Worm (Caenorhabditis elegans): ENCODE measurements around the gene irld-12.

- TF ChIP-seq mbf-1 (tag; optimal IDR thresholded peaks at IDR 0.05), result no peak
- TF ChIP-seq nhr-77 (tag; optimal IDR thresholded peaks at IDR 0.05), result no peak
- TF ChIP-seq ztf-11 (tag; optimal IDR thresholded peaks at IDR 0.05), result no peak
- TF ChIP-seq lsy-2 (tag; optimal IDR thresholded peaks at IDR 0.05), result no peak
- no peak for TF ChIP-seq ZK546.5 (tag; optimal IDR thresholded peaks at IDR 0.05)
- TF ChIP-seq nhr-237 (tag; optimal IDR thresholded peaks at IDR 0.05), result no peak
- TF ChIP-seq unc-62 (GFP tag; optimal IDR thresholded peaks at IDR 0.05), result no peak
- TF ChIP-seq ztf-4 (tag; optimal IDR thresholded peaks at IDR 0.05), result no peak
- no peak for TF ChIP-seq alr-1 (tag; optimal IDR thresholded peaks at IDR 0.05)
- TF ChIP-seq mab-5 (tag; optimal IDR thresholded peaks at IDR 0.05), result no peak
- no peak for TF ChIP-seq lin-11 (tag; optimal IDR thresholded peaks at IDR 0.05)
- TF ChIP-seq F13H6.1 (tag; optimal IDR thresholded peaks at IDR 0.05), result no peak
- no peak for TF ChIP-seq aly-2 (tag; optimal IDR thresholded peaks at IDR 0.05)
Measured at ce11 chrV:3044837-3045236, 23.6 kb upstream of the irld-12 start, which contains the start of gene F59D6.1.

All from whole organism, L2 larva.